Worm (Caenorhabditis elegans): Measurements from ENCODE around the gene gana-1.

gana-1 gene

DNA sequence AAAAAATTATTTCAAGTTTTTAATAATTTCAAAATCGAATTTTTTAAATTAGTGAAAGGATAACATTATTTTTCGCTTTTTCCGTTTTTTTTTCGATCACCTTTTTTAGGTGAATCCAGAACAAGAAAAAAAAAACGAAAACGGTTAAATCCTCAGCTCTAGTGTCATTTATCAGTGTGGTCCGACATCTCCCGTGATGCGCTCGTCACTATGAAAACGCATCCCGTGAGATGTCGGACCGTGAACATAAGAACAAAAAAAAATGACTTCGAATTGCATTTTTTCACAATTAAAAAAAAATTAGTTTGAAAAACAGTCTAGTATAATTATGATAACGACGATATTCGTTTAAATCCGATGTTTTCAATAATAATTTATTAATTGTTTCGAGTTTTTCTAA is 39.3 kb upstream of the gana-1 start:
- no peak for TF ChIP-seq skn-1 (tag; optimal IDR thresholded peaks at IDR 0.05)

DNA sequence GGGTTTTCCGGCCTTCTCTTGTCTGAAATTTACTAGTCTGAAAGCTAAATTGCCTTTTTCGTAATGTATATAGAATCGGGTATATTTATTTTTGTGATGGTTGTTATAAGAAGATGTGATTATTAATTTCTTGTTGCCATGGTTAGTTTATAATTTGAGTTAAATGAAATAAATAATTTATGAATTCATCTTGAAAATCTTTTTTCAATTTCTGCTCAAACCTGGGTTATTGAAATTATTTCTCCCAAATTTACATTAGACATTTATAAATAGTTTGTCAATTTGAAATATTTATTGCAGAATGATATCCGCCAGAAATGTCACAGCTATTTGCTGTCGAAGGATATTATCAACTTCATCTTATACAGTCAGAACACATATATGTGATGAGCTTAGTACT is 38.6 kb upstream of the gana-1 start, which contains the start of gene dars-2:
dars-2 (plus strand) TSS at position 301 of the 400 bp plus-strand sequence.
- TF ChIP-seq nhr-23 (tag; optimal IDR thresholded peaks at IDR 0.05) (no peak), daf-12 (tag; optimal IDR thresholded peaks at IDR 0.05) (no peak), nhr-67 (tag; optimal IDR thresholded peaks at IDR 0.05) (no peak), eor-1 (tag; optimal IDR thresholded peaks at IDR 0.05) (no peak), ztf-4 (tag; optimal IDR thresholded peaks at IDR 0.05) (no peak), aly-2 (tag; optimal IDR thresholded peaks at IDR 0.05) (no peak), elt-3 (tag; optimal IDR thresholded peaks at IDR 0.05) (no peak), unc-39 (tag; optimal IDR thresholded peaks at IDR 0.05) (no peak), nhr-28 (tag; optimal IDR thresholded peaks at IDR 0.05) (no peak), ceh-28 (tag; optimal IDR thresholded peaks at IDR 0.05) (no peak), nhr-77 (tag; optimal IDR thresholded peaks at IDR 0.05) (no peak)

DNA sequence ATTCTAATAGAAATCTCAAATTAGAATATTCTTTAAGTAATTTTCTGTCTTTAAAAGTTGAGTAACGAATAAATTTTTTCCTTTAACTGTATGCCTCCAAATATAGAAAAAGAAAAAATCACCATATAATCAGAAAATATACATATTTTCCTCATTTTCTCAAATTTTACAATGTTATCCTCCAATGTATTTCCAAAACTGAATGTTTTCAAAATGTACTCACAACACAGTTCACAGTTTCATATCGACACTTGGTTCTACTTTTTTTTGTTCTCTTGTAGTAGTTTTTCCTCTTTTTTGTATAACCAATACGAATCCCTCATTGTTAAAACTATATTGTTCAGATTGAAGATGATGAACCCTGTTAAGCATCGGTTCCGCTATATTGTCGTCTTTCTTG is 33.4 kb upstream of the gana-1 start, which contains the start of gene F10C2.7:
F10C2.7 (plus strand) TSS at position 301 of the 400 bp plus-strand sequence.
- no peak for TF ChIP-seq skn-1 (tag; optimal IDR thresholded peaks at IDR 0.05)
- no peak for TF ChIP-seq zag-1 (tag; optimal IDR thresholded peaks at IDR 0.05)

DNA sequence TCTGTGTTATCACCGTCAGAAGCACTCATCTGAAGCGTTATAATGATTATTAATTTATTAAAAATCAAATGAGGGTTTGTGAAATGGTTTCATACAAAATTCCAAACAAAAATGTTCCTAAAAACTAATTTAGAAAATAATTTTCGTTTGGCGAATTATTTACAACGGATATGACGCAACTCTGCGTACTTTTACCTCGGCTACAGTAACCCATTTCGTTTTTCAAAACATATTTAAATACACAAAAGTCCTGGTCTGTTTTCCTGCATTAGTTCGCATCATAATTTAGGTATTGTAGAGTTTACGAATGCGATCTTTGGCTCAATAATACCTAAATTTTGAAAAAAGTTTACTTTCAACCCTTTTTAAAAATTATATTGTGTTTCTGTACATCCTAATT is 27.3 kb upstream of the gana-1 start, which contains the start of gene R07B7.2:
R07B7.2 (minus strand) TSS at position 35 of the 400 bp plus-strand sequence.
- no peak for TF ChIP-seq lin-39 (tag; optimal IDR thresholded peaks at IDR 0.05)
- TF ChIP-seq nhr-23 (tag; optimal IDR thresholded peaks at IDR 0.05) = no peak
- TF ChIP-seq egl-27 (tag; optimal IDR thresholded peaks at IDR 0.05) = no peak
- TF ChIP-seq nhr-76 (tag; optimal IDR thresholded peaks at IDR 0.05) = no peak

DNA sequence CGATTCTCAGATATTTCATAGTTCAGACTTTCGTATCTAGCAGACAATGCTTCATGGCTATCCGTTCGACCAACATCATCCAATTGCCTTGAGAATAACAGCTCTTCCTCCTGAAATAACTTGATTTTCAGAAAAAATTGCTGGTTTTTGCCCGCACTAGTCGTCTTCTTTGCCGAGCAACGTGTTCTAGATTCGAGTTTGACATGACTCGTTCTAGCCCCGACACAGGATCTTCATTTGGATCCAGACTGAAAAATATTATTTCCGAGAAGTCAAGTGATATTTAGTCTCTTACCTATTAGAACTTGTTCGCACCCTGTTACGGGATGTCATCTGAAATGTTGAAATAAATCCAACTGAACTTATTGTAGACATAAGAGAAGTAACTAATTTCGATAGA is 24.0 kb upstream of the gana-1 start, which contains the start of gene clh-6:
clh-6 (minus strand) TSS at position 333 of the 400 bp plus-strand sequence.
- TF ChIP-seq ama-1 (optimal IDR thresholded peaks at IDR 0.05) (peak; percentile 85), eor-1 (tag; optimal IDR thresholded peaks at IDR 0.05) (no peak), ceh-9 (tag; optimal IDR thresholded peaks at IDR 0.05) (no peak), pha-4 (tag; optimal IDR thresholded peaks at IDR 0.05) (peak; percentile 10), ZK546.5 (tag; optimal IDR thresholded peaks at IDR 0.05) (no peak), fos-1 (tag; optimal IDR thresholded peaks at IDR 0.05) (no peak), tbx-2 (tag; optimal IDR thresholded peaks at IDR 0.05) (no peak), elt-3 (tag; optimal IDR thresholded peaks at IDR 0.05) (no peak), nhr-25 (tag; optimal IDR thresholded peaks at IDR 0.05) (peak; percentile 4), elt-2 (tag; optimal IDR thresholded peaks at IDR 0.05) (peak; percentile 9)

DNA sequence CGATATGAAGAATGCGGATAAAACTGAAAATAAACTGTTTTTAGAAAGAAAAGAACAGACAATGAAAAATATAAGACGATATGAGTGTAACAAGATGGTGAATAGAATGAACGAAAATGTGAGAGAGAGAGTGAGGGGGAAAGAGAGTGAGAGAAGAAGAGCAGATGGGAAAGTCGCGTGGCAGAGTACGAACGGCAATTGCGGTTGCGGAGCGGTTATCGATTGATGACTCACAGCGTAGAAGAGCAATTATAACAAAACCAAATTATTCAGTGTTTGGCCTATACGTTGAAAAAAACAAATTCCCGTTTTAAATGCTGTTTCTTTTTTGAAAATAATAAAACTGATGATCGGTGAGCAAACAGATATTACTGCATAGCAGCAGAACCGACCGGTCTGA is 21.7 kb upstream of the gana-1 start, which contains the start of gene pqn-53:
pqn-53 (minus strand) TSS at position 23 of the 400 bp plus-strand sequence.
- TF ChIP-seq fos-1 (tag; optimal IDR thresholded peaks at IDR 0.05) = no peak
- TF ChIP-seq snpc-4 (tag; optimal IDR thresholded peaks at IDR 0.05) = peak; percentile 37
- TF ChIP-seq aly-2 (tag; optimal IDR thresholded peaks at IDR 0.05) = no peak
- TF ChIP-seq nhr-11 (tag; optimal IDR thresholded peaks at IDR 0.05) = no peak
- no peak for TF ChIP-seq zag-1 (tag; optimal IDR thresholded peaks at IDR 0.05)
- TF ChIP-seq jun-1 (tag; optimal IDR thresholded peaks at IDR 0.05) = no peak
- no peak for TF ChIP-seq nhr-76 (tag; optimal IDR thresholded peaks at IDR 0.05)
- no peak for TF ChIP-seq ztf-4 (tag; optimal IDR thresholded peaks at IDR 0.05)
- no peak for TF ChIP-seq fkh-2 (tag; optimal IDR thresholded peaks at IDR 0.05)
- TF ChIP-seq elt-3 (tag; optimal IDR thresholded peaks at IDR 0.05) = no peak
- no peak for TF ChIP-seq ceh-9 (tag; optimal IDR thresholded peaks at IDR 0.05)
- TF ChIP-seq pqm-1 (tag; optimal IDR thresholded peaks at IDR 0.05) = no peak
- TF ChIP-seq unc-39 (tag; optimal IDR thresholded peaks at IDR 0.05) = no peak
- TF ChIP-seq eor-1 (tag; optimal IDR thresholded peaks at IDR 0.05) = no peak
- peak; percentile 28 for TF ChIP-seq ama-1 (optimal IDR thresholded peaks at IDR 0.05)
- TF ChIP-seq nhr-28 (tag; optimal IDR thresholded peaks at IDR 0.05) = no peak
- TF ChIP-seq elt-1 (tag; optimal IDR thresholded peaks at IDR 0.05) = no peak
- TF ChIP-seq sea-2 (GFP tag; optimal IDR thresholded peaks at IDR 0.05) = no peak
- TF ChIP-seq ZK546.5 (tag; optimal IDR thresholded peaks at IDR 0.05) = no peak
- TF ChIP-seq fkh-10 (GFP tag; optimal IDR thresholded peaks at IDR 0.05) = no peak
- TF ChIP-seq R02D3.7 (tag; optimal IDR thresholded peaks at IDR 0.05) = no peak
- peak; percentile 7 for TF ChIP-seq elt-2 (tag; optimal IDR thresholded peaks at IDR 0.05)
- no peak for TF ChIP-seq lin-15B (tag; optimal IDR thresholded peaks at IDR 0.05)
- TF ChIP-seq ztf-11 (tag; optimal IDR thresholded peaks at IDR 0.05) = no peak
- TF ChIP-seq ceh-16 (tag; optimal IDR thresholded peaks at IDR 0.05) = no peak
- no peak for TF ChIP-seq nhr-43 (tag; optimal IDR thresholded peaks at IDR 0.05; ENCODE audit: poor library complexity, severe bottlenecking)
- TF ChIP-seq egl-27 (tag; optimal IDR thresholded peaks at IDR 0.05) = no peak
- no peak for TF ChIP-seq nhr-23 (tag; optimal IDR thresholded peaks at IDR 0.05)
- no peak for TF ChIP-seq daf-12 (tag; optimal IDR thresholded peaks at IDR 0.05)
- TF ChIP-seq nhr-25 (tag; optimal IDR thresholded peaks at IDR 0.05) = peak; percentile 29
- TF ChIP-seq lin-39 (tag; optimal IDR thresholded peaks at IDR 0.05) = peak; percentile 31
- no peak for TF ChIP-seq lsy-12 (tag; optimal IDR thresholded peaks at IDR 0.05)
- TF ChIP-seq skn-1 (tag; optimal IDR thresholded peaks at IDR 0.05) = no peak
- TF ChIP-seq mml-1 (tag; optimal IDR thresholded peaks at IDR 0.05) = no peak
- peak; percentile 22 for TF ChIP-seq pha-4 (tag; optimal IDR thresholded peaks at IDR 0.05)
- TF ChIP-seq ceh-28 (tag; optimal IDR thresholded peaks at IDR 0.05) = peak; percentile 63
- TF ChIP-seq hmg-11 (tag; optimal IDR thresholded peaks at IDR 0.05) = no peak

All from whole organism, L3 larva.